Fruit fly (Drosophila melanogaster) whole organism, embryonic: ENCODE results near the gene Polr2F.
A peak's percentile ranks its signal among the peaks of the same experiment; 100 is the strongest.

Source experiments
- Abd-B ChIP-seq: fragments of 200-800 bp; sonication (Bioruptor generic); optimal IDR thresholded peaks from 2 replicates; lab custom pipeline; 2018; ENCODE audit warnings: missing biosample characterization, mild to moderate bottlenecking, missing genetic modification characterization, moderate library complexity
- Atf6 ChIP-seq: fragments of 200-800 bp; sonication (Bioruptor generic); IDR thresholded peaks from 2 replicates; pipeline ENCODE4 v1.3.6; 2022; ENCODE audit warnings: missing biosample characterization, missing genetic modification characterization
- B-H2 ChIP-seq: fragments of 200-800 bp; sonication (Bioruptor generic); optimal IDR thresholded peaks from 2 replicates; lab custom pipeline; 2018; ENCODE audit warnings: missing biosample characterization, mild to moderate bottlenecking, missing genetic modification characterization
- BtbVII ChIP-seq: fragments of 200-800 bp; sonication (Bioruptor generic); optimal IDR thresholded peaks from 3 replicates; lab custom pipeline; 2017; ENCODE audit warnings: missing biosample characterization, mild to moderate bottlenecking, missing genetic modification characterization
- CG11085 ChIP-seq: fragments of 200-800 bp; sonication (Bioruptor generic); IDR thresholded peaks from 2 replicates; pipeline ENCODE4 v1.3.6; 2022; ENCODE audit warnings: missing biosample characterization, missing genetic modification characterization
- CG12299 ChIP-seq: fragments of 200-800 bp; sonication (Bioruptor generic); optimal IDR thresholded peaks from 2 replicates; lab custom pipeline; 2018; ENCODE audit warnings: missing biosample characterization, mild to moderate bottlenecking, missing genetic modification characterization
- CG12744 ChIP-seq: fragments of 200-800 bp; sonication (Bioruptor generic); optimal IDR thresholded peaks from 2 replicates; lab custom pipeline; 2016; ENCODE audit warnings: missing biosample characterization, missing genetic modification characterization
- CG12942 ChIP-seq: fragments of 200-800 bp; sonication (Bioruptor generic); optimal IDR thresholded peaks from 3 replicates; lab custom pipeline; 2016; ENCODE audit warnings: missing biosample characterization, missing genetic modification characterization
- CG15269 ChIP-seq: fragments of 200-800 bp; sonication (Bioruptor generic); optimal IDR thresholded peaks from 2 replicates; lab custom pipeline; 2018; ENCODE audit warnings: missing biosample characterization, mild to moderate bottlenecking, missing genetic modification characterization, moderate library complexity
- CG1529 ChIP-seq: fragments of 200-800 bp; sonication (Bioruptor generic); optimal IDR thresholded peaks from 3 replicates; lab custom pipeline; 2018; ENCODE audit warnings: missing biosample characterization, missing genetic modification characterization
- CG18764 ChIP-seq: fragments of 200-800 bp; sonication (Bioruptor generic); optimal IDR thresholded peaks from 3 replicates; lab custom pipeline; 2016; ENCODE audit warnings: missing biosample characterization, missing genetic modification characterization
- CG2678 ChIP-seq: fragments of 200-800 bp; sonication (Bioruptor generic); optimal IDR thresholded peaks from 3 replicates; lab custom pipeline; 2019; ENCODE audit warnings: missing biosample characterization, mild to moderate bottlenecking, missing genetic modification characterization, moderate library complexity
- CG32532 ChIP-seq: fragments of 200-800 bp; sonication (Bioruptor generic); IDR thresholded peaks from 2 replicates; pipeline ENCODE4 v1.3.6; 2022; ENCODE audit warnings: missing biosample characterization, missing genetic modification characterization
- CG32767 ChIP-seq: fragments of 200-800 bp; sonication (Bioruptor generic); IDR thresholded peaks from 2 replicates; pipeline ENCODE4 v1.3.6; 2022; ENCODE audit warnings: missing biosample characterization, missing genetic modification characterization
- CG34224 ChIP-seq: fragments of 200-800 bp; sonication (Bioruptor generic); IDR thresholded peaks from 3 replicates; pipeline ENCODE4 v1.3.6; 2022; ENCODE audit warnings: missing biosample characterization, missing genetic modification characterization; ENCODE audit not compliant: partially characterized antibody
- CG4360 ChIP-seq: fragments of 200-800 bp; sonication (Bioruptor generic); IDR thresholded peaks from 2 replicates; pipeline ENCODE4 v1.3.6; 2022; ENCODE audit warnings: missing biosample characterization, missing genetic modification characterization
- CG43689 ChIP-seq: fragments of 200-800 bp; sonication (Bioruptor generic); IDR thresholded peaks from 2 replicates; pipeline ENCODE4 v1.3.6; 2022; ENCODE audit warnings: missing biosample characterization, missing genetic modification characterization
- CG4617 ChIP-seq: fragments of 200-800 bp; sonication (Bioruptor generic); optimal IDR thresholded peaks from 3 replicates; lab custom pipeline; 2016; ENCODE audit warnings: missing biosample characterization, missing genetic modification characterization, borderline replicate concordance
- CG6683 ChIP-seq: fragments of 200-800 bp; sonication (Bioruptor generic); optimal IDR thresholded peaks from 2 replicates; lab custom pipeline; 2017; ENCODE audit warnings: missing biosample characterization, mild to moderate bottlenecking, missing genetic modification characterization, missing genetic modification reagents
- CG8089 ChIP-seq: fragments of 200-800 bp; sonication (Bioruptor generic); optimal IDR thresholded peaks from 3 replicates; lab custom pipeline; 2016; ENCODE audit warnings: missing biosample characterization, missing genetic modification characterization
- CG9609 ChIP-seq: fragments of 200-800 bp; sonication (Bioruptor generic); optimal IDR thresholded peaks from 3 replicates; lab custom pipeline; 2016; ENCODE audit warnings: missing biosample characterization, missing genetic modification characterization
- CG9727 ChIP-seq: fragments of 200-800 bp; sonication (Bioruptor generic); optimal IDR thresholded peaks from 3 replicates; lab custom pipeline; 2017; ENCODE audit warnings: missing biosample characterization, mild to moderate bottlenecking, missing genetic modification characterization
- Chrac-16 ChIP-seq: fragments of 200-800 bp; sonication (Bioruptor generic); optimal IDR thresholded peaks from 3 replicates; lab custom pipeline; 2016; ENCODE audit warnings: missing biosample characterization, missing genetic modification characterization
- Dll ChIP-seq: fragments of 200-800 bp; sonication (Bioruptor generic); IDR thresholded peaks from 4 replicates; pipeline ENCODE4 v1.3.6; 2022; ENCODE audit warnings: missing biosample characterization, missing genetic modification characterization; ENCODE audit not compliant: partially characterized antibody
- Doc3 ChIP-seq: fragments of 200-800 bp; sonication (Bioruptor generic); IDR thresholded peaks from 3 replicates; pipeline ENCODE4 v1.3.6; 2022; ENCODE audit warnings: missing biosample characterization, missing genetic modification characterization; ENCODE audit not compliant: partially characterized antibody
- Fer3 ChIP-seq: fragments of 200-800 bp; sonication (Bioruptor generic); optimal IDR thresholded peaks from 2 replicates; lab custom pipeline; 2018; ENCODE audit warnings: missing biosample characterization, mild to moderate bottlenecking, missing genetic modification characterization, moderate library complexity
- HLHmδ ChIP-seq: fragments of 200-800 bp; sonication (Bioruptor generic); optimal IDR thresholded peaks from 2 replicates; lab custom pipeline; 2018; ENCODE audit warnings: missing biosample characterization, mild to moderate bottlenecking, missing genetic modification characterization, moderate library complexity
- Jarid2 ChIP-seq: fragments of 200-800 bp; sonication (Bioruptor generic); optimal IDR thresholded peaks from 3 replicates; lab custom pipeline; 2017; ENCODE audit warnings: mild to moderate bottlenecking, missing biosample characterization, missing genetic modification reagents, missing genetic modification characterization
- Kr ChIP-seq: fragments of 200-800 bp; sonication (Bioruptor generic); optimal IDR thresholded peaks from 2 replicates; lab custom pipeline; 2017; ENCODE audit warnings: missing biosample characterization, mild to moderate bottlenecking, missing genetic modification characterization
- MTF-1 ChIP-seq: fragments of 200-800 bp; sonication (Bioruptor generic); optimal IDR thresholded peaks from 2 replicates; lab custom pipeline; 2018; ENCODE audit warnings: missing biosample characterization, mild to moderate bottlenecking, missing genetic modification characterization, borderline replicate concordance
- NK7.1 ChIP-seq: fragments of 200-800 bp; sonication (Bioruptor generic); optimal IDR thresholded peaks from 3 replicates; lab custom pipeline; 2016; ENCODE audit warnings: missing biosample characterization, missing genetic modification characterization
- Nf-YC ChIP-seq: fragments of 200-800 bp; optimal IDR thresholded peaks from 3 replicates; lab custom pipeline; 2019; ENCODE audit warnings: missing biosample characterization, mild to moderate bottlenecking, missing genetic modification characterization, moderate library complexity
- Pdp1 ChIP-seq, 2 experiments: fragments of 200-800 bp; sonication (Bioruptor generic); optimal IDR thresholded peaks; 3 replicates each; lab custom pipeline; 2016; ENCODE audit warnings: missing biosample characterization in 2 of 2, missing genetic modification characterization in 2 of 2, mild to moderate bottlenecking in 1 of 2, moderate library complexity in 1 of 2
- Usf ChIP-seq: fragments of 200-800 bp; sonication (Bioruptor generic); optimal IDR thresholded peaks from 2 replicates; lab custom pipeline; 2017; ENCODE audit warnings: missing genotype, missing biosample characterization, missing genetic modification characterization
- Vsx1 ChIP-seq: fragments of 200-800 bp; sonication (Bioruptor generic); optimal IDR thresholded peaks from 2 replicates; lab custom pipeline; 2017; ENCODE audit warnings: missing biosample characterization, mild to moderate bottlenecking, missing genetic modification characterization, missing genetic modification reagents
- aop ChIP-seq: fragments of 200-800 bp; sonication (Bioruptor generic); IDR thresholded peaks from 2 replicates; pipeline ENCODE4 v1.3.6; 2022; ENCODE audit warnings: missing biosample characterization, missing genetic modification characterization
- br ChIP-seq: fragments of >200 bp; optimal IDR thresholded peaks from 2 replicates; lab custom pipeline; 2017
- cas ChIP-seq: fragments of 200-800 bp; sonication (Bioruptor generic); IDR thresholded peaks from 2 replicates; pipeline ENCODE4 v1.3.6; 2022; ENCODE audit warnings: missing biosample characterization, missing genetic modification characterization
- chn ChIP-seq: fragments of 200-800 bp; sonication (Bioruptor generic); optimal IDR thresholded peaks from 2 replicates; lab custom pipeline; 2016; ENCODE audit warnings: missing biosample characterization, missing genetic modification characterization
- danr ChIP-seq: fragments of 200-800 bp; sonication (Bioruptor generic); IDR thresholded peaks from 2 replicates; pipeline ENCODE4 v1.3.6; 2022; ENCODE audit warnings: missing biosample characterization, missing genetic modification characterization
- ham ChIP-seq: fragments of 200-800 bp; sonication (Bioruptor generic); IDR thresholded peaks from 2 replicates; pipeline ENCODE4 v1.3.6; 2022; ENCODE audit warnings: missing biosample characterization, missing genetic modification characterization
- lbe ChIP-seq: fragments of 200-800 bp; sonication (Bioruptor generic); optimal IDR thresholded peaks from 2 replicates; lab custom pipeline; 2016; ENCODE audit warnings: missing biosample characterization, mild to moderate bottlenecking, missing genetic modification characterization
- pb ChIP-seq: fragments of 200-800 bp; sonication (Bioruptor generic); optimal IDR thresholded peaks from 3 replicates; lab custom pipeline; 2016; ENCODE audit warnings: missing biosample characterization, missing genetic modification characterization
- scrt ChIP-seq: fragments of 200-800 bp; sonication (Bioruptor generic); optimal IDR thresholded peaks from 2 replicates; lab custom pipeline; 2018; ENCODE audit warnings: missing biosample characterization, mild to moderate bottlenecking, missing genetic modification characterization, moderate library complexity
- sens-2 ChIP-seq: fragments of 200-800 bp; sonication (Bioruptor generic); IDR thresholded peaks from 2 replicates; pipeline ENCODE4 v1.3.6; 2022; ENCODE audit warnings: missing biosample characterization, missing genetic modification characterization
- slou ChIP-seq: fragments of 200-800 bp; sonication (Bioruptor generic); optimal IDR thresholded peaks from 3 replicates; lab custom pipeline; 2016; ENCODE audit warnings: missing biosample characterization, missing genetic modification characterization
- wor ChIP-seq: fragments of 200-800 bp; sonication (Bioruptor generic); IDR thresholded peaks from 2 replicates; pipeline ENCODE4 v1.3.6; 2022; ENCODE audit warnings: missing biosample characterization, missing genetic modification characterization
- z ChIP-seq: fragments of 200-800 bp; sonication (Bioruptor generic); IDR thresholded peaks from 3 replicates; pipeline ENCODE4 v1.3.6; 2022; ENCODE audit warnings: missing biosample characterization, missing genetic modification characterization
- zen ChIP-seq: fragments of 200-800 bp; sonication (Bioruptor generic); optimal IDR thresholded peaks from 3 replicates; lab custom pipeline; 2018; ENCODE audit warnings: missing biosample characterization, mild to moderate bottlenecking, missing genetic modification characterization, moderate library complexity
- zen2 ChIP-seq: fragments of 200-800 bp; sonication (Bioruptor generic); IDR thresholded peaks from 3 replicates; pipeline ENCODE4 v1.3.6; 2022; ENCODE audit warnings: missing biosample characterization, missing genetic modification characterization; ENCODE audit not compliant: partially characterized antibody

Polr2F gene

DNA sequence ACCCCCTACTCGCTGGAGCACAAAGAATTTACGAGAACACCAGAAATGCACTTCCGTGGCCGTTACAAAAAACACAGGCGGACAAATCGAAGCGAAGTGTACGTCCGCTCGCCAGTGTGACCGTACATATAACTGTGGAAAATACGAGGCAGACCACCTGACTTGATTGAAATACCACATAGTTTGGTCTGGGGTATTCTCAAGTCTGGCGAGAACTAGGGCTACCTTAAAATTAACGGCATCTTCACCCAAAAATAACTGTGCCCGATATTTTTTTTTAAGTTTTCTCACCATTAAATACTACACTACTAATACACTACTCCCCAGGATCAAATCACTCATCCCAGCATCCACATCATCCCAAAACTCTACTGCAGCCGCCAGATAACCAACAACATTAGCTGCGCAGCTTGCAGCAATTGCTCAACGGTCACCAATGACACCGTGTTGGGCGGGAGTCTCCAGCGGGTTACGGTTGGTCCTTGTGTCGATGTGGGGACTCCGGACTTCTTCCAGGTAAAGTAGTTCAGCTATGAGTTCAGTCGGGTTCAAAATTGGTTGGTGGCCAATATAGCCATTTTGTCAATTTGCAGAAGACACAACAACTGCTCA lies 3.3 kb upstream of the Polr2F start, which contains the start of gene Cerk (continued):
- TF ChIP-seq ham (no peak), CG2678 (tag; lab: Kevin White, UChicago) (no peak), z (GFP tag; lab: Robert Waterston, UW) (no peak), lbe (GFP tag; lab: Kevin White, UChicago) (no peak), Dll (peak; percentile 58; the same call in 3 of the 4 replicates), chn (GFP tag; lab: Kevin White, UChicago) (peak; percentile 69), CG4360 (GFP tag; lab: Robert Waterston, UW) (peak; percentile 82), Pdp1 (GFP tag; optimal IDR thresholded peaks at IDR 0.05; lab: Kevin White, UChicago) (peak in 1 of 2 experiments; percentile 61), danr (no peak), Kr (GFP tag; lab: Kevin White, UChicago) (no peak), NK7.1 (no peak), sens-2 (no peak), CG32532 (GFP tag; lab: Robert Waterston, UW) (peak; percentile 64), MTF-1 (GFP tag; lab: Kevin White, UChicago) (peak; percentile 12), Atf6 (GFP tag; lab: Robert Waterston, UW) (no peak), B-H2 (GFP tag; lab: Kevin White, UChicago) (peak; percentile 21), CG12744 (GFP tag; lab: Kevin White, UChicago) (no peak), Doc3 (no peak), wor (GFP tag; lab: Robert Waterston, UW) (no peak), HLHmδ (GFP tag; lab: Kevin White, UChicago) (peak; percentile 67), CG15269 (no peak), Vsx1 (GFP tag; lab: Kevin White, UChicago) (no peak), br (lab: Kevin White, UChicago) (no peak), Chrac-16 (GFP tag; lab: Kevin White, UChicago) (peak; percentile 43), CG9609 (GFP tag; lab: Kevin White, UChicago) (peak; percentile 32), cas (GFP tag; lab: Robert Waterston, UW) (no peak), Fer3 (tag; lab: Kevin White, UChicago) (peak; percentile 36), aop (GFP tag; lab: Robert Waterston, UW) (peak; percentile 35; the same call in 1 of the 2 replicates), CG18764 (no peak), Abd-B (no peak), CG8089 (GFP tag; lab: Kevin White, UChicago) (no peak), scrt (GFP tag; lab: Kevin White, UChicago) (no peak), zen2 (GFP tag; lab: Robert Waterston, UW) (no peak), CG34224 (GFP tag; lab: Robert Waterston, UW) (no peak), Nf-YC (tag; lab: Kevin White, UChicago) (peak; percentile 33), CG43689 (GFP tag; lab: Robert Waterston, UW) (no peak), CG12942 (GFP tag; lab: Kevin White, UChicago) (peak; percentile 17), Usf (GFP tag; lab: Kevin White, UChicago) (peak; percentile 20), CG12299 (tag; lab: Kevin White, UChicago) (no peak), CG11085 (GFP tag; lab: Robert Waterston, UW) (peak; percentile 47; the same call in 1 of the 2 replicates), slou (GFP tag; lab: Kevin White, UChicago) (no peak), CG4617 (GFP tag; lab: Kevin White, UChicago) (peak; percentile 45), CG9727 (GFP tag; lab: Kevin White, UChicago) (no peak), BtbVII (no peak), Jarid2 (peak; percentile 93), CG32767 (no peak), pb (GFP tag; lab: Kevin White, UChicago) (no peak), CG6683 (GFP tag; lab: Kevin White, UChicago) (no peak), CG1529 (GFP tag; lab: Kevin White, UChicago) (no peak), zen (peak; percentile 0)
